Worm (Caenorhabditis elegans) whole organism, L4 larva: Measurements from ENCODE around the gene F15A8.1.

ENCODE experiments used
- D1046.2 ChIP-seq: fragments of 200-800 bp; sonication (Bioruptor generic); IDR thresholded peaks from 2 replicates; pipeline ENCODE4 v1.3.6; 2022; ENCODE audit warnings: missing genetic modification characterization, missing compliant biosample characterization
- R02D3.7 ChIP-seq: fragments of 150-350 bp; sonication (generic microtip); optimal IDR thresholded peaks from 3 replicates; lab custom pipeline; 2014; ENCODE audit warnings: missing biosample characterization, missing genetic modification characterization
- fkh-10 ChIP-seq: fragments of 150-350 bp; optimal IDR thresholded peaks from 2 replicates; lab custom pipeline; 2014; ENCODE audit warnings: missing biosample characterization, missing genetic modification reagents, missing genetic modification characterization
- lin-13 ChIP-seq: fragments of 150-350 bp; optimal IDR thresholded peaks from 2 replicates; lab custom pipeline; 2014; ENCODE audit warnings: missing biosample characterization, missing genetic modification reagents, missing genetic modification characterization
- madf-5 ChIP-seq, 2 experiments: fragments of 200-800 bp; sonication (Bioruptor generic); IDR thresholded peaks; 2 replicates each; pipeline ENCODE4 v1.3.6; 2022; ENCODE audit warnings: missing compliant biosample characterization in 2 of 2, missing genetic modification characterization in 2 of 2
- madf-9 ChIP-seq: fragments of 200-800 bp; sonication (Bioruptor generic); conservative IDR thresholded peaks from 2 replicates; pipeline ENCODE4 v1.3.6; 2022; ENCODE audit warnings: missing genetic modification reagents, missing genetic modification characterization, missing compliant biosample characterization
- nhr-102 ChIP-seq: sonication (generic microtip); optimal IDR thresholded peaks from 2 replicates; lab custom pipeline; 2016; ENCODE audit warnings: mild to moderate bottlenecking, missing genetic modification characterization, moderate library complexity, missing compliant biosample characterization
- spr-3 ChIP-seq: fragments of 200-800 bp; sonication (Bioruptor generic); optimal IDR thresholded peaks from 2 replicates; lab custom pipeline; 2018; ENCODE audit warnings: mild to moderate bottlenecking, missing genetic modification characterization, missing compliant biosample characterization
- tag-97 ChIP-seq: fragments of 200-800 bp; sonication (Bioruptor generic); IDR thresholded peaks from 2 replicates; pipeline ENCODE4 v1.3.6; 2022; ENCODE audit warnings: missing genetic modification characterization, missing compliant biosample characterization

DNA sequence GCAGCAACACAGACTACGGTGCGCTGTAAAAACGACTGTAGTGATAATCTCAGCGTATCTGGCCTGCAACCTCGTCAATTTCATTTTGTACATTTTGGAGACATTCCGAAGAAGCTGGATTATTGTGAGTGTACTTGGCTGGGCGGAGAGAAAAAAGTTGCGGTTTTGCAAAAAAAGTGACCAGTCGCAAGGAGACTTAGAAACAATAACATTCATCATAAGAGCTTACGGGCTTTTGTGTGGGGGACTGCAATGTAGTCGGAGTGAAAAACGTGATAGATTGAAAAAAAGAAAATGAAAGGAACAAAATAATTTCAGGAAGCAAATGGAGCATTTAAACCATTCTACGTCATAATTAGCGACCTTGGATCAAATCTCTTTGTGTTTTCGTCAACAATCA, 32.3 kb upstream of the F15A8.1 start:
- TF ChIP-seq madf-5 (GFP tag; IDR thresholded peaks at IDR 0.05; lab: Robert Waterston, UW) (no peak), fkh-10 (GFP tag; lab: Kevin White, UChicago) (no peak), D1046.2 (GFP tag; lab: Robert Waterston, UW) (no peak), R02D3.7 (no peak), tag-97 (no peak), madf-9 (GFP tag; lab: Robert Waterston, UW) (no peak), nhr-102 (tag; lab: Kevin White, UChicago) (no peak), spr-3 (GFP tag; lab: Kevin White, UChicago) (no peak), lin-13 (no peak)
